Worm (Caenorhabditis elegans): Measurements from ENCODE around the gene snr-3.

The snr-3 gene

ce11 chrII:6486344-6486743 is 3.2 kb downstream of the snr-3 start:
- TF ChIP-seq sma-9 (GFP tag; optimal IDR thresholded peaks at IDR 0.05) (peak; percentile 47), sma-9 (tag; optimal IDR thresholded peaks at IDR 0.05) (no peak), nhr-10 (tag; optimal IDR thresholded peaks at IDR 0.05) (no peak), alr-1 (tag; optimal IDR thresholded peaks at IDR 0.05) (no peak), unc-39 (tag; optimal IDR thresholded peaks at IDR 0.05) (no peak), skn-1 (tag; optimal IDR thresholded peaks at IDR 0.05) (no peak), lin-13 (GFP tag; optimal IDR thresholded peaks at IDR 0.05) (no peak), peb-1 (tag; optimal IDR thresholded peaks at IDR 0.05) (no peak), elt-1 (tag; optimal IDR thresholded peaks at IDR 0.05) (no peak), mdl-1 (tag; optimal IDR thresholded peaks at IDR 0.05) (no peak), fos-1 (tag; optimal IDR thresholded peaks at IDR 0.05) (peak; percentile 66), F13H6.1 (tag; optimal IDR thresholded peaks at IDR 0.05) (peak; percentile 47), nhr-129 (tag; optimal IDR thresholded peaks at IDR 0.05) (peak; percentile 12), aly-2 (tag; optimal IDR thresholded peaks at IDR 0.05) (no peak), ceh-16 (tag; optimal IDR thresholded peaks at IDR 0.05) (no peak), sem-4 (tag; optimal IDR thresholded peaks at IDR 0.05) (no peak), lin-11 (tag; optimal IDR thresholded peaks at IDR 0.05) (no peak), snpc-4 (tag; optimal IDR thresholded peaks at IDR 0.05) (no peak), mab-5 (tag; optimal IDR thresholded peaks at IDR 0.05) (peak; percentile 67), nhr-23 (tag; optimal IDR thresholded peaks at IDR 0.05) (no peak), nhr-12 (tag; optimal IDR thresholded peaks at IDR 0.05) (no peak), R02D3.7 (tag; optimal IDR thresholded peaks at IDR 0.05) (no peak), ztf-11 (tag; optimal IDR thresholded peaks at IDR 0.05) (no peak), unc-55 (GFP tag; optimal IDR thresholded peaks at IDR 0.05) (no peak), crh-2 (tag; optimal IDR thresholded peaks at IDR 0.05) (peak; percentile 36), ztf-1 (GFP tag; conservative IDR thresholded peaks at IDR 0.05) (no peak), elt-3 (tag; optimal IDR thresholded peaks at IDR 0.05) (no peak), sma-3 (GFP tag; optimal IDR thresholded peaks at IDR 0.05) (no peak), nhr-237 (tag; optimal IDR thresholded peaks at IDR 0.05) (no peak), ztf-4 (tag; optimal IDR thresholded peaks at IDR 0.05) (no peak), egl-27 (tag; optimal IDR thresholded peaks at IDR 0.05) (no peak), lsy-2 (tag; optimal IDR thresholded peaks at IDR 0.05) (peak in 1 of 2 experiments; percentile 51), gmeb-1 (tag; optimal IDR thresholded peaks at IDR 0.05) (no peak), ZK546.5 (tag; optimal IDR thresholded peaks at IDR 0.05) (no peak), ama-1 (optimal IDR thresholded peaks at IDR 0.05) (no peak), nhr-77 (tag; optimal IDR thresholded peaks at IDR 0.05) (no peak), nhr-11 (tag; optimal IDR thresholded peaks at IDR 0.05) (no peak)

- TF ChIP-seq aly-2 (tag; optimal IDR thresholded peaks at IDR 0.05) (no peak), mab-5 (tag; optimal IDR thresholded peaks at IDR 0.05) (no peak), nhr-11 (tag; optimal IDR thresholded peaks at IDR 0.05) (no peak), lin-11 (tag; optimal IDR thresholded peaks at IDR 0.05) (no peak), nhr-77 (tag; optimal IDR thresholded peaks at IDR 0.05) (no peak), unc-62 (GFP tag; optimal IDR thresholded peaks at IDR 0.05) (no peak), F13H6.1 (tag; optimal IDR thresholded peaks at IDR 0.05) (no peak), nhr-10 (tag; optimal IDR thresholded peaks at IDR 0.05) (no peak), egl-27 (tag; optimal IDR thresholded peaks at IDR 0.05) (no peak), mdl-1 (tag; optimal IDR thresholded peaks at IDR 0.05) (no peak), blmp-1 (tag; optimal IDR thresholded peaks at IDR 0.05; ENCODE audit: insufficient read depth) (no peak), nhr-6 (tag; optimal IDR thresholded peaks at IDR 0.05) (no peak)
Measured at ce11 chrII:6484876-6485526, 4.6 kb downstream of the snr-3 start, which contains the start of the genes lido-16 and plpp-1.2. Gene lido-16 (minus strand): TSS chrII:6484976. Gene plpp-1.2 (plus strand): TSS chrII:6485476.

- no peak for TF ChIP-seq ama-1 (optimal IDR thresholded peaks at IDR 0.05)
- TF ChIP-seq nhr-129 (tag; optimal IDR thresholded peaks at IDR 0.05) = no peak
- no peak for TF ChIP-seq ztf-1 (GFP tag; conservative IDR thresholded peaks at IDR 0.05)
- TF ChIP-seq unc-55 (GFP tag; optimal IDR thresholded peaks at IDR 0.05) = no peak
- TF ChIP-seq peb-1 (tag; optimal IDR thresholded peaks at IDR 0.05) = no peak
- no peak for TF ChIP-seq lin-39 (tag; optimal IDR thresholded peaks at IDR 0.05)
- no peak for TF ChIP-seq ZK546.5 (tag; optimal IDR thresholded peaks at IDR 0.05)
- no peak for TF ChIP-seq crh-2 (tag; optimal IDR thresholded peaks at IDR 0.05)
- TF ChIP-seq nhr-23 (tag; optimal IDR thresholded peaks at IDR 0.05) = no peak
- TF ChIP-seq sem-4 (tag; optimal IDR thresholded peaks at IDR 0.05) = no peak
- TF ChIP-seq blmp-1 (tag; optimal IDR thresholded peaks at IDR 0.05; ENCODE audit: insufficient read depth) = no peak
- TF ChIP-seq elt-3 (tag; optimal IDR thresholded peaks at IDR 0.05) = no peak
- no peak for TF ChIP-seq lin-11 (tag; optimal IDR thresholded peaks at IDR 0.05)
- TF ChIP-seq mdl-1 (tag; optimal IDR thresholded peaks at IDR 0.05) = no peak
- no peak for TF ChIP-seq aly-2 (tag; optimal IDR thresholded peaks at IDR 0.05)
Measured at ce11 chrII:6482762-6483161, 6.8 kb downstream of the snr-3 start.

Data from whole organism, L2 larva.